Fruit fly (Drosophila melanogaster) whole organism, adult: ENCODE results near the gene CG13373.

Source experiments
- CG11617 ChIP-seq: fragments of 200-800 bp; sonication (Bioruptor generic); optimal IDR thresholded peaks from 2 replicates; lab custom pipeline; 2017; ENCODE audit warnings: mild to moderate bottlenecking, missing biosample characterization, missing genetic modification reagents, missing genetic modification characterization
- CG12768 ChIP-seq: fragments of 200-800 bp; sonication (Bioruptor generic); optimal IDR thresholded peaks from 2 replicates; lab custom pipeline; 2017; ENCODE audit warnings: missing biosample characterization, missing genetic modification characterization, mild to moderate bottlenecking, moderate library complexity, missing genetic modification reagents
- CG14711 ChIP-seq: fragments of 200-800 bp; sonication (Bioruptor generic); optimal IDR thresholded peaks from 2 replicates; lab custom pipeline; 2018; ENCODE audit warnings: missing biosample characterization, mild to moderate bottlenecking, missing genetic modification characterization, moderate library complexity
- CG1620 ChIP-seq: fragments of 200-800 bp; sonication (Bioruptor generic); optimal IDR thresholded peaks from 2 replicates; lab custom pipeline; 2016; ENCODE audit warnings: missing biosample characterization, missing genetic modification characterization
- CG33017 ChIP-seq: fragments of 200-800 bp; sonication (Bioruptor generic); optimal IDR thresholded peaks from 2 replicates; lab custom pipeline; 2018; ENCODE audit warnings: missing biosample characterization, mild to moderate bottlenecking, missing genetic modification characterization, moderate library complexity
- CG5204 ChIP-seq: fragments of 200-800 bp; sonication (Bioruptor generic); optimal IDR thresholded peaks from 2 replicates; lab custom pipeline; 2016; ENCODE audit warnings: missing biosample characterization, missing genetic modification characterization
- CG7045 ChIP-seq: fragments of 200-800 bp; sonication (Bioruptor generic); optimal IDR thresholded peaks from 2 replicates; lab custom pipeline; 2017; ENCODE audit warnings: missing biosample characterization, mild to moderate bottlenecking, missing genetic modification characterization
- CG7101 ChIP-seq: fragments of 200-800 bp; sonication (Bioruptor generic); optimal IDR thresholded peaks from 2 replicates; lab custom pipeline; 2018; ENCODE audit warnings: missing biosample characterization, mild to moderate bottlenecking, missing genetic modification characterization, moderate library complexity
- Clk ChIP-seq: fragments of 200-800 bp; sonication (Bioruptor generic); optimal IDR thresholded peaks from 2 replicates; lab custom pipeline; 2017; ENCODE audit warnings: missing biosample characterization, missing genetic modification characterization
- Crg-1 ChIP-seq: fragments of 200-800 bp; sonication (Bioruptor generic); optimal IDR thresholded peaks from 2 replicates; lab custom pipeline; 2016; ENCODE audit warnings: missing biosample characterization, missing genetic modification characterization
- Hr96 ChIP-seq: fragments of 200-800 bp; sonication (Bioruptor generic); optimal IDR thresholded peaks from 2 replicates; lab custom pipeline; 2016; ENCODE audit warnings: missing biosample characterization, missing genetic modification characterization
- Mnt ChIP-seq: fragments of 200-800 bp; sonication (Bioruptor generic); optimal IDR thresholded peaks from 2 replicates; lab custom pipeline; 2016; ENCODE audit warnings: missing biosample characterization, mild to moderate bottlenecking, missing genetic modification characterization
- bab1 ChIP-seq: fragments of 200-800 bp; sonication (Bioruptor generic); optimal IDR thresholded peaks from 3 replicates; lab custom pipeline; 2019; ENCODE audit warnings: missing biosample characterization, mild to moderate bottlenecking, missing genetic modification characterization, moderate library complexity
- cic ChIP-seq: fragments of 200-800 bp; sonication (Bioruptor generic); optimal IDR thresholded peaks from 2 replicates; lab custom pipeline; 2017; ENCODE audit warnings: missing biosample characterization, mild to moderate bottlenecking, missing genetic modification characterization, moderate library complexity
- cnc ChIP-seq, 2 experiments: fragments of >200 bp; optimal IDR thresholded peaks; 2 replicates each; lab custom pipeline; 2017
- kay ChIP-seq: fragments of 200-800 bp; sonication (Bioruptor generic); peaks from one replicate; lab custom pipeline; 2016; ENCODE audit warnings: missing biosample characterization, missing genetic modification characterization, borderline replicate concordance
- ovo ChIP-seq: fragments of 200-800 bp; sonication (Bioruptor generic); optimal IDR thresholded peaks from 2 replicates; lab custom pipeline; 2016; ENCODE audit warnings: missing biosample characterization, missing genetic modification characterization
- pad ChIP-seq: fragments of 200-800 bp; sonication (Bioruptor generic); optimal IDR thresholded peaks from 3 replicates; lab custom pipeline; 2017; ENCODE audit warnings: missing biosample characterization, missing genetic modification characterization, mild to moderate bottlenecking, moderate library complexity, missing genetic modification reagents
- tj ChIP-seq: fragments of 200-800 bp; sonication (Bioruptor generic); optimal IDR thresholded peaks from 3 replicates; lab custom pipeline; 2017; ENCODE audit warnings: missing biosample characterization, mild to moderate bottlenecking, missing genetic modification characterization, moderate library complexity
- toe ChIP-seq: fragments of 200-800 bp; sonication (Bioruptor generic); optimal IDR thresholded peaks from 2 replicates; lab custom pipeline; 2016; ENCODE audit warnings: missing biosample characterization, missing genetic modification characterization

Gene CG13373

DNA sequence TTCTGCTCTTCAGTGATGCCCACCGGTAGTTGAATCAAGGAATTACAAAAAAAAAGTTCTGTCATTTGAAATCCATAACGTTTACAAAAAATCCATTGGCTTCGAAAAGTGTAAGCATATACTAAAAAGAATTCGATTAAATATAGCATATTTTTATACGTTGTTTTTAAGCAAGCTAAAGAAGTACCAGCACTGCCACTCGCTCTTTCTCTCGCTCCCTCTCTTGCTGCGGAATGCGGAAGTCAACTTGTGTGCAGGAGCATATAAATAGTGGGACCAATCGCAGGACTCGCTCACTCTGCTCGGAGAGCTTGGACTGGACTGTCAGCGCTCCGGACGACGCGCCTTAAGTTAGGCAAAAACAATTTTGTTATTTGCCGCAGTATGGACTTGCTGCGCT lies 17.8 kb downstream of the CG13373 start, which contains the start of gene CG17778:
CG17778 (plus strand) TSS at position 8 of the 400 bp plus-strand sequence.
- TF ChIP-seq Crg-1: no peak
- no peak for TF ChIP-seq pad (GFP tag; lab: Kevin White, UChicago)
- TF ChIP-seq CG1620 (GFP tag; lab: Kevin White, UChicago): no peak
- TF ChIP-seq CG12768 (GFP tag; lab: Kevin White, UChicago): no peak
- TF ChIP-seq Mnt: no peak
- TF ChIP-seq bab1 (GFP tag; lab: Kevin White, UChicago): no peak
- no peak for TF ChIP-seq CG14711 (tag; lab: Kevin White, UChicago)
- no peak for TF ChIP-seq CG5204 (GFP tag; lab: Kevin White, UChicago)
- no peak for TF ChIP-seq toe (GFP tag; lab: Kevin White, UChicago)
- TF ChIP-seq cic (GFP tag; lab: Kevin White, UChicago): no peak
- TF ChIP-seq CG7045 (GFP tag; lab: Kevin White, UChicago): no peak

DNA sequence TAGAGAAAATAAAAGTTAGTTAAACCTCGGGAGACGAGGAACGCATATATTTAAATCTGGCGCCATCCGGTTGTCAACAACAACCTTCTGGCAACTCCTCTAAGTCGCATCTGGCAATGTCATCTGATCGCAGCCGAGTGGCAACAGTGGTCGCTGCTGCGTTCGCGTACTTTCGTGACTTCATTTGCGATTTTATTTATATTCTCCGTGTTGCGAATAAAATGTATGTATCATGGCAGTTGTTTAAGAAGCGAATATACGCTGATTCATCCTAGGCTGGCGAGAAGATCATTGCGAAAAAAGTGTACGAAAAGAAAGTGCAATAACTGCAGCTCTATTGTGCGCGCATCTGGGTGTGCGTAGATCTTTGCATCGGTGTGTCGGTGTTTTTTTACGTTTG lies 19.5 kb downstream of the CG13373 start, which contains the start of gene svr:
svr (plus strand) TSS at position 121 of the 400 bp plus-strand sequence.
- TF ChIP-seq tj (GFP tag; lab: Kevin White, UChicago) (peak; percentile 13), cnc (optimal IDR thresholded peaks at IDR 0.05; lab: Kevin White, UChicago) (no peak), pad (GFP tag; lab: Kevin White, UChicago) (no peak), CG1620 (GFP tag; lab: Kevin White, UChicago) (no peak), bab1 (GFP tag; lab: Kevin White, UChicago) (peak; percentile 60), CG14711 (tag; lab: Kevin White, UChicago) (no peak), toe (GFP tag; lab: Kevin White, UChicago) (no peak), CG11617 (no peak), CG33017 (tag; lab: Kevin White, UChicago) (no peak), CG7101 (tag; lab: Kevin White, UChicago) (no peak), Hr96 (GFP tag; lab: Kevin White, UChicago) (no peak), kay (no peak), Crg-1 (no peak), CG7045 (GFP tag; lab: Kevin White, UChicago) (no peak), CG5204 (GFP tag; lab: Kevin White, UChicago) (no peak), cic (GFP tag; lab: Kevin White, UChicago) (peak; percentile 6), CG12768 (GFP tag; lab: Kevin White, UChicago) (no peak), Clk (GFP tag; lab: Kevin White, UChicago) (no peak), ovo (GFP tag; lab: Kevin White, UChicago) (no peak), Mnt (no peak)

DNA sequence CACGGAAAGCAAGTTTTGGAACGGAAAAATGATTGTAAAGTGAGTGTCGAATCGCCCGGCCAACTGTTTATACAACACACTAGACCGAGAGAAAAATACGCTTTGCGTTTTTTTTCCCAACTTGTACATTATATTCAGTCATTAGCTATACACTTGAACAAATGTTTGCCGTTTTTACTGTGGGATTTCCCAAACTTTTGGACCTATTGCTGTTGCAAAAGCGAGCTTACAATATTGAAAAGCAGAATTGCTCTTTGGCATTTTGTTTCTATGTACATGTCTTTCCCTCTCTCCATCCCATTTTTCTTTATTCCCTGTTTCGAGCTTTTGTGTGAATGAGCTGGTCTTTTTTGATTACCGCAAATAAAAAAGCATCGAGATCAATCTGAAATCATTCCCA lies 20.6 kb downstream of the CG13373 start:
- TF ChIP-seq CG1620 (GFP tag; lab: Kevin White, UChicago) (no peak), pad (GFP tag; lab: Kevin White, UChicago) (no peak), cic (GFP tag; lab: Kevin White, UChicago) (peak; percentile 14)

DNA sequence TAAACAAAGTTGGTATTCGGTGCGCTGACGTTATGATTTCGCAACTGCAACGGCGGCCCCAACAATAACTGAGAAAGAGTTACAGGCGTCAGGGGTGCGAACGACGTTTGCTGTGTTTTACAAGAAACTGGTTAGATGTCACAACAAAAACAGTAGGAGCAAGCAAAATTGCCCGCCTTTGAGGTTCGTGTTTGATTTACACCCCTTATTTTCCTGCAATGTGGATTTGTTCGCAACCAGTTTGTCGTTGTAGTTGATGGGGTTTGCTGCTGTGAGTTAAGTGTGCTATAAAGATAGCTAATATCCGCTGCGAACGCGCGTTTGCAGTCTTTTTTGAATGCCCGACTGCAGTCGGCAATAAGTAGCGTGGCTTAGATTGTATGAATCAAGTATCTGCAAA lies 21.6 kb downstream of the CG13373 start:
- TF ChIP-seq CG7101 (tag; lab: Kevin White, UChicago): peak; percentile 43
- TF ChIP-seq cnc (optimal IDR thresholded peaks at IDR 0.05; lab: Kevin White, UChicago): no peak
- no peak for TF ChIP-seq bab1 (GFP tag; lab: Kevin White, UChicago)
- TF ChIP-seq CG5204 (GFP tag; lab: Kevin White, UChicago): no peak
- TF ChIP-seq CG1620 (GFP tag; lab: Kevin White, UChicago): no peak
- no peak for TF ChIP-seq Hr96 (GFP tag; lab: Kevin White, UChicago)
- peak; percentile 1 for TF ChIP-seq pad (GFP tag; lab: Kevin White, UChicago)
- no peak for TF ChIP-seq CG11617

DNA sequence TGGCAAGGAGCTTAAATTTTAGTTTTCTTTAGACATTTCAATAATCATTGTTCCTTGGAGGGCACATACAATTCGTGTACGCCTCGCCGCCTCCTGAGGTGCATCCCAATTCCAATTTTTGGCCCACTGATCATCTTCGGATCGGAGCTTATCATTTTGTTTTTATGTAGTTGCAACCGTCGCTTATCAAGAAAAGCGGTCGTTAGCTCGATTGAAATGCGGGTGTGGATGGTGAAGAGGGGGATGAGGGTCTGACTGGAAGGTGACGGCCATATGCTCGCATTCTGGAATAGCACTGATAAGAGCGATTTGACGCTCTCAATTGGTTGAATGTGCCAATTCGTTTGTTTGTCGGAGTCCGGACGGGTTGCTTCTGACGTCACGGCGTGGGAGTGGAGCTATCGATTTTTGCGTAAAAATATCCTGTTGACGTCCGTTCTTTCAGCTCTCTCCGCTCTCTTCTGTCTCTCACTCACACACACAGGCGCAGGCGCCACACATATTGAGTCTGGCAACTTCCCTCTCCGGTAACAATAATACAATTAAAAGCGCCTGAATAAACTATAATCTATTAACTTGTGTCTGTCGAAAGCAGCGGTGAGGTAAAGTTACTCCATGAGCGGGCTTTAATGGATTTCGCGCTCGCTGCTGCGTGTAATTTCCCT lies 22.3 kb downstream of the CG13373 start:
- TF ChIP-seq cic (GFP tag; lab: Kevin White, UChicago) (no peak), cnc (optimal IDR thresholded peaks at IDR 0.05; lab: Kevin White, UChicago) (no peak), bab1 (GFP tag; lab: Kevin White, UChicago) (no peak), tj (GFP tag; lab: Kevin White, UChicago) (no peak), CG5204 (GFP tag; lab: Kevin White, UChicago) (no peak), toe (GFP tag; lab: Kevin White, UChicago) (no peak), Mnt (no peak), CG11617 (no peak), kay (no peak)

DNA sequence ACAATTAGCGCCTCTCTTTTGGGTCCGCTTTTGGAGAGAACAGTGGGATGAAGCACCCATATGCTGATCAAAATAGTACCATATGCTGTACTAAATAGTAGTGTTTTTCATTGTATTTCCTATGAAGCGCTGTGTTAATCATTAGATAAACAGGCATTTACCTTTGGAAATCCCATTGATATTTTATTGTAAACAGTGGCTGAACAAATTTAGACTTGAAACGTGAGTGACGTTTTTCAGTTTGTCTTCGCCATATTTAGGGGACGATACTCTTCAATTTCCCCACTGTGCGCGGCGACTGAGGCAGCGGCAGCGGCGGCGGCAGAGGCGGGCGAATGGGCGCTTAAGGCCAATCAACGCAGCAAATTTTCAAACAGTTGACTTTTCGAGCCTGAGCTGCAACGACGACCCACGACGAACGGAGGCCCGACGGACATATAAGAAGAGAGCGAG lies 22.8 kb downstream of the CG13373 start:
- TF ChIP-seq CG12768 (GFP tag; lab: Kevin White, UChicago): peak; percentile 83
- TF ChIP-seq Hr96 (GFP tag; lab: Kevin White, UChicago): no peak
- peak; percentile 78 for TF ChIP-seq Mnt
- peak; percentile 81 for TF ChIP-seq pad (GFP tag; lab: Kevin White, UChicago)
- peak; percentile 75 for TF ChIP-seq CG14711 (tag; lab: Kevin White, UChicago)
- peak; percentile 79 for TF ChIP-seq CG33017 (tag; lab: Kevin White, UChicago)
- TF ChIP-seq CG11617: peak; percentile 84
- TF ChIP-seq toe (GFP tag; lab: Kevin White, UChicago): peak; percentile 70
- TF ChIP-seq Crg-1: peak; percentile 67
- peak; percentile 59 for TF ChIP-seq ovo (GFP tag; lab: Kevin White, UChicago)
- TF ChIP-seq CG7045 (GFP tag; lab: Kevin White, UChicago): peak; percentile 83
- TF ChIP-seq kay: no peak
- peak; percentile 82 for TF ChIP-seq bab1 (GFP tag; lab: Kevin White, UChicago)
- peak; percentile 50 for TF ChIP-seq CG1620 (GFP tag; lab: Kevin White, UChicago)
- TF ChIP-seq Clk (GFP tag; lab: Kevin White, UChicago): peak; percentile 77
- TF ChIP-seq CG7101 (tag; lab: Kevin White, UChicago): peak; percentile 90
- peak; percentile 73 for TF ChIP-seq cic (GFP tag; lab: Kevin White, UChicago)
- no peak for TF ChIP-seq CG5204 (GFP tag; lab: Kevin White, UChicago)
- no peak for TF ChIP-seq cnc (optimal IDR thresholded peaks at IDR 0.05; lab: Kevin White, UChicago)
- peak; percentile 65 for TF ChIP-seq tj (GFP tag; lab: Kevin White, UChicago)
